Worm (Caenorhabditis elegans): ENCODE results near the gene Y15E3A.5.

DNA sequence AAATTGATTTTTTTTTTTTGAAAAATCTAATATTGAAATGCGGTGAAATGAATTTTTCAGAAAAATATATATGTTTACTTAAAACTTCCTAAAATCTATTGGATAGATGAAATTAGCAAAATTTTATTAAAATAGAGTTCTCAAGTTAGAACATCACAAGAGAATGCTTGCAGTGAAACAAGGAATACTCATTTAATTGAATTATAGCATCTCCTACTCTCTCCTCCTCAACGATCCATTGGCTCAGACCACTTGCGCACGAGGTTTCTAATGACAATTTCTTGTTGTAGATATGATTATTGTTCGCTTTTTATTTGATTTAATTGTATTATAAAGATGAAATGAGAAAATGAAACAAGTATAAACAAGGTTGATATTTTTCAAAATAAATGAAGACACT, 18.6 kb upstream of the Y15E3A.5 start:
- no peak for TF ChIP-seq hmbx-1 (tag; optimal IDR thresholded peaks at IDR 0.05)
- TF ChIP-seq B0310.2 (tag; optimal IDR thresholded peaks at IDR 0.05), result no peak
- TF ChIP-seq ama-1 (optimal IDR thresholded peaks at IDR 0.05), result no peak
- no peak for TF ChIP-seq hmg-4 (GFP tag; optimal IDR thresholded peaks at IDR 0.05)
- no peak for TF ChIP-seq ceh-13 (GFP tag; optimal IDR thresholded peaks at IDR 0.05)
- no peak for TF ChIP-seq hnd-1 (tag; optimal IDR thresholded peaks at IDR 0.05)
- TF ChIP-seq sea-1 (GFP tag; conservative IDR thresholded peaks at IDR 0.05), result no peak
- no peak for TF ChIP-seq ets-7 (tag; optimal IDR thresholded peaks at IDR 0.05)
- TF ChIP-seq F13C5.2 (tag; optimal IDR thresholded peaks at IDR 0.05), result no peak
- TF ChIP-seq tra-4 (tag; optimal IDR thresholded peaks at IDR 0.05), result no peak
- no peak for TF ChIP-seq tbx-37 (GFP tag; conservative IDR thresholded peaks at IDR 0.05)
- TF ChIP-seq tbx-11 (GFP tag; IDR thresholded peaks at IDR 0.05), result no peak
- no peak for TF ChIP-seq scrt-1 (GFP tag; IDR thresholded peaks at IDR 0.05)
- TF ChIP-seq flt-1 (GFP tag; IDR thresholded peaks at IDR 0.05), result no peak
